Fruit fly (Drosophila melanogaster) whole organism, pupa: ENCODE results near the gene CG6938.

Experiments used
- CG32121 ChIP-seq: fragments of 200-800 bp; sonication (Bioruptor generic); IDR thresholded peaks from 2 replicates; pipeline ENCODE4 v1.3.6; 2022; ENCODE audit warnings: missing biosample characterization, missing genetic modification characterization
- CG4496 ChIP-seq: fragments of 200-800 bp; sonication (Bioruptor generic); IDR thresholded peaks from 3 replicates; pipeline ENCODE4 v1.3.6; 2022; ENCODE audit warnings: missing biosample characterization, missing genetic modification characterization
- CG8159 ChIP-seq: fragments of 200-800 bp; sonication (Bioruptor generic); optimal IDR thresholded peaks from 3 replicates; lab custom pipeline; 2018; ENCODE audit warnings: missing biosample characterization, mild to moderate bottlenecking, missing genetic modification characterization, moderate library complexity
- CG9948 ChIP-seq: fragments of 200-800 bp; sonication (Bioruptor generic); optimal IDR thresholded peaks from 2 replicates; lab custom pipeline; 2018; ENCODE audit warnings: missing biosample characterization, mild to moderate bottlenecking, missing genetic modification characterization, moderate library complexity
- EcR ChIP-seq: fragments of 200-800 bp; sonication (Bioruptor generic); optimal IDR thresholded peaks from 3 replicates; lab custom pipeline; 2019; ENCODE audit warnings: missing biosample characterization, missing genetic modification characterization, mild to moderate bottlenecking, moderate library complexity, missing genetic modification reagents
- Pif1A ChIP-seq: fragments of 200-800 bp; sonication (Bioruptor generic); optimal IDR thresholded peaks from 3 replicates; lab custom pipeline; 2016; ENCODE audit warnings: missing biosample characterization, missing genetic modification characterization
- fd96Ca ChIP-seq: fragments of 200-800 bp; sonication (Bioruptor generic); IDR thresholded peaks from 3 replicates; pipeline ENCODE4 v1.3.6; 2022; ENCODE audit warnings: missing biosample characterization, missing genetic modification characterization

- TF ChIP-seq CG9948 (tag; lab: Kevin White, UChicago) (no peak), CG4496 (GFP tag; lab: Robert Waterston, UW) (no peak), CG32121 (no peak), Pif1A (GFP tag; lab: Kevin White, UChicago) (no peak), fd96Ca (GFP tag; lab: Robert Waterston, UW) (no peak), EcR (GFP tag; lab: Kevin White, UChicago) (no peak), CG8159 (tag; lab: Kevin White, UChicago) (no peak)
Measured at dm6 chr3L:11941612-11942011, 43.1 kb upstream of the CG6938 start, which contains the start of gene Rpt4R.
